Fruit fly (Drosophila melanogaster) whole organism, embryonic: Measurements from ENCODE around the gene Kah.

Source experiments
- Bteb2 ChIP-seq: fragments of 200-800 bp; sonication (Bioruptor generic); optimal IDR thresholded peaks from 2 replicates; lab custom pipeline; 2016; ENCODE audit warnings: missing biosample characterization, missing genetic modification characterization
- CG10366 ChIP-seq: fragments of 200-800 bp; sonication (Bioruptor generic); IDR thresholded peaks from 2 replicates; pipeline ENCODE4 v1.3.6; 2022; ENCODE audit warnings: missing biosample characterization, missing genetic modification characterization
- CG10654 ChIP-seq: fragments of 200-800 bp; sonication (Bioruptor generic); optimal IDR thresholded peaks from 2 replicates; lab custom pipeline; 2016; ENCODE audit warnings: missing biosample characterization, missing genetic modification characterization
- CG11247 ChIP-seq: fragments of 200-800 bp; sonication (Bioruptor generic); IDR thresholded peaks from 2 replicates; pipeline ENCODE4 v1.3.6; 2022; ENCODE audit warnings: missing biosample characterization, missing genetic modification characterization
- CG11504 ChIP-seq: fragments of 200-800 bp; sonication (Bioruptor generic); optimal IDR thresholded peaks from 3 replicates; lab custom pipeline; 2019; ENCODE audit warnings: missing biosample characterization, mild to moderate bottlenecking, missing genetic modification characterization, moderate library complexity
- CG14441 ChIP-seq: fragments of 200-800 bp; sonication (Bioruptor generic); IDR thresholded peaks from 2 replicates; pipeline ENCODE4 v1.3.6; 2022; ENCODE audit warnings: missing biosample characterization, missing genetic modification characterization
- CG15601 ChIP-seq: fragments of 200-800 bp; sonication (Bioruptor generic); optimal IDR thresholded peaks from 3 replicates; lab custom pipeline; 2019; ENCODE audit warnings: missing biosample characterization, mild to moderate bottlenecking, missing genetic modification characterization, moderate library complexity
- CG17328 ChIP-seq: fragments of 200-800 bp; sonication (Bioruptor generic); IDR thresholded peaks from 2 replicates; pipeline ENCODE4 v1.3.6; 2022; ENCODE audit warnings: missing biosample characterization, missing genetic modification characterization
- CG17568 ChIP-seq: fragments of 200-800 bp; sonication (Bioruptor generic); optimal IDR thresholded peaks from 2 replicates; lab custom pipeline; 2018; ENCODE audit warnings: missing biosample characterization, mild to moderate bottlenecking, missing genetic modification characterization, moderate library complexity
- CG18619 ChIP-seq: fragments of 200-800 bp; sonication (Bioruptor generic); optimal IDR thresholded peaks from 3 replicates; lab custom pipeline; 2017; ENCODE audit warnings: missing biosample characterization, mild to moderate bottlenecking, missing genetic modification characterization
- CG32532 ChIP-seq: fragments of 200-800 bp; sonication (Bioruptor generic); IDR thresholded peaks from 2 replicates; pipeline ENCODE4 v1.3.6; 2022; ENCODE audit warnings: missing biosample characterization, missing genetic modification characterization
- CG42726 ChIP-seq: fragments of 200-800 bp; sonication (Bioruptor generic); IDR thresholded peaks from 2 replicates; pipeline ENCODE4 v1.3.6; 2022; ENCODE audit warnings: missing biosample characterization, missing genetic modification characterization; ENCODE audit not compliant: partially characterized antibody
- CG4328 ChIP-seq: fragments of 200-800 bp; sonication (Bioruptor generic); optimal IDR thresholded peaks from 3 replicates; lab custom pipeline; 2017; ENCODE audit warnings: missing biosample characterization, missing genetic modification reagents, missing genetic modification characterization
- CG4404 ChIP-seq: fragments of 200-800 bp; sonication (Bioruptor generic); IDR thresholded peaks from 2 replicates; pipeline ENCODE4 v1.3.6; 2022; ENCODE audit warnings: missing biosample characterization, missing genetic modification characterization
- CG4424 ChIP-seq: fragments of 200-800 bp; sonication (Bioruptor generic); optimal IDR thresholded peaks from 3 replicates; lab custom pipeline; 2016; ENCODE audit warnings: missing biosample characterization, missing genetic modification characterization
- CG4820 ChIP-seq: fragments of 200-800 bp; sonication (Bioruptor generic); optimal IDR thresholded peaks from 3 replicates; lab custom pipeline; 2016; ENCODE audit warnings: missing biosample characterization, missing genetic modification characterization
- CG7556 ChIP-seq: fragments of 200-800 bp; sonication (Bioruptor generic); optimal IDR thresholded peaks from 2 replicates; lab custom pipeline; 2017; ENCODE audit warnings: missing biosample characterization, mild to moderate bottlenecking, missing genetic modification characterization
- CG8281 ChIP-seq: fragments of 200-800 bp; sonication (Bioruptor generic); optimal IDR thresholded peaks from 2 replicates; lab custom pipeline; 2018; ENCODE audit warnings: missing biosample characterization, mild to moderate bottlenecking, missing genetic modification characterization, moderate library complexity
- CG8478 ChIP-seq: fragments of >200 bp; optimal IDR thresholded peaks from 2 replicates; lab custom pipeline; 2018
- CTCF ChIP-seq: fragments of 200-800 bp; sonication (Bioruptor generic); optimal IDR thresholded peaks from 2 replicates; lab custom pipeline; 2017; ENCODE audit warnings: missing biosample characterization, mild to moderate bottlenecking, missing genetic modification characterization, moderate library complexity
- Dbx ChIP-seq: fragments of 200-800 bp; sonication (Bioruptor generic); IDR thresholded peaks from 3 replicates; pipeline ENCODE4 v1.3.6; 2022; ENCODE audit warnings: missing biosample characterization, missing genetic modification characterization
- Doc3 ChIP-seq: fragments of 200-800 bp; sonication (Bioruptor generic); IDR thresholded peaks from 3 replicates; pipeline ENCODE4 v1.3.6; 2022; ENCODE audit warnings: missing biosample characterization, missing genetic modification characterization; ENCODE audit not compliant: partially characterized antibody
- Ets97D ChIP-seq: fragments of 200-800 bp; sonication (Bioruptor generic); optimal IDR thresholded peaks from 3 replicates; lab custom pipeline; 2016; ENCODE audit warnings: missing biosample characterization, missing genetic modification characterization
- Fer3 ChIP-seq: fragments of 200-800 bp; sonication (Bioruptor generic); optimal IDR thresholded peaks from 2 replicates; lab custom pipeline; 2018; ENCODE audit warnings: missing biosample characterization, mild to moderate bottlenecking, missing genetic modification characterization, moderate library complexity
- GATAe ChIP-seq: fragments of 200-800 bp; sonication (Bioruptor generic); conservative IDR thresholded peaks from 2 replicates; pipeline ENCODE4 v1.3.6; 2022; ENCODE audit warnings: missing biosample characterization, missing genetic modification characterization
- HLHmδ ChIP-seq: fragments of 200-800 bp; sonication (Bioruptor generic); optimal IDR thresholded peaks from 2 replicates; lab custom pipeline; 2018; ENCODE audit warnings: missing biosample characterization, mild to moderate bottlenecking, missing genetic modification characterization, moderate library complexity
- Hr51 ChIP-seq, 2 experiments: fragments of 200-800 bp; sonication (Bioruptor generic); optimal IDR thresholded peaks; 2 replicates in 1 of 2; 3 replicates in 1 of 2; lab custom pipeline; 2016 to 2018; ENCODE audit warnings: missing biosample characterization in 2 of 2, missing genetic modification characterization in 2 of 2, mild to moderate bottlenecking in 1 of 2, moderate library complexity in 1 of 2
- Med ChIP-seq: fragments of 200-800 bp; sonication (Bioruptor generic); peaks from one replicate; lab custom pipeline; 2016; ENCODE audit warnings: missing biosample characterization, missing genetic modification characterization, mild to moderate bottlenecking, inconsistent platforms, moderate library complexity
- NC2α ChIP-seq: fragments of 200-800 bp; sonication (Bioruptor generic); optimal IDR thresholded peaks from 2 replicates; lab custom pipeline; 2016; ENCODE audit warnings: missing biosample characterization, missing genetic modification characterization
- Opbp ChIP-seq: fragments of 200-800 bp; sonication (Bioruptor generic); IDR thresholded peaks from 3 replicates; pipeline ENCODE4 v1.3.6; 2022; ENCODE audit warnings: missing biosample characterization, missing genetic modification characterization; ENCODE audit not compliant: partially characterized antibody
- Ptx1 ChIP-seq: fragments of 200-800 bp; sonication (Bioruptor generic); IDR thresholded peaks from 2 replicates; pipeline ENCODE4 v1.3.6; 2022; ENCODE audit warnings: missing biosample characterization, missing genetic modification characterization
- Side ChIP-seq: fragments of 200-800 bp; sonication (Bioruptor generic); optimal IDR thresholded peaks from 2 replicates; lab custom pipeline; 2016; ENCODE audit warnings: missing biosample characterization, missing genetic modification characterization
- Stat92E ChIP-seq, 3 experiments: fragments of >200 bp in 2 of 3; fragments of 200-800 bp in 1 of 3; sonication (Bioruptor generic) in 1 of 3; optimal IDR thresholded peaks; 2 replicates each; lab custom pipeline; 2017 to 2019; ENCODE audit warnings: missing biosample characterization in 3 of 3, missing genetic modification characterization in 3 of 3, mild to moderate bottlenecking in 1 of 3, moderate library complexity in 1 of 3
- bcd ChIP-seq: fragments of 200-800 bp; sonication (Bioruptor generic); optimal IDR thresholded peaks from 2 replicates; lab custom pipeline; 2017; ENCODE audit warnings: missing biosample characterization, mild to moderate bottlenecking, missing genetic modification characterization
- br ChIP-seq: fragments of >200 bp; optimal IDR thresholded peaks from 2 replicates; lab custom pipeline; 2017
- cato ChIP-seq: fragments of 200-800 bp; sonication (Bioruptor generic); optimal IDR thresholded peaks from 2 replicates; lab custom pipeline; 2016; ENCODE audit warnings: missing biosample characterization, missing genetic modification characterization, borderline replicate concordance
- caup ChIP-seq: fragments of 200-800 bp; sonication (Bioruptor generic); optimal IDR thresholded peaks from 3 replicates; lab custom pipeline; 2017; ENCODE audit warnings: missing biosample characterization, mild to moderate bottlenecking, missing genetic modification characterization, moderate library complexity; ENCODE audit not compliant: severe bottlenecking
- ci ChIP-seq: fragments of 200-800 bp; sonication (Bioruptor generic); IDR thresholded peaks from 3 replicates; pipeline ENCODE4 v1.3.6; 2022; ENCODE audit warnings: missing biosample characterization, missing genetic modification characterization
- crol ChIP-seq: fragments of 200-800 bp; sonication (Bioruptor generic); IDR thresholded peaks from 2 replicates; pipeline ENCODE4 v1.3.6; 2022; ENCODE audit warnings: missing biosample characterization, missing genetic modification characterization
- ems ChIP-seq: fragments of 200-800 bp; sonication (Bioruptor generic); optimal IDR thresholded peaks from 3 replicates; lab custom pipeline; 2016; ENCODE audit warnings: missing biosample characterization, missing genetic modification characterization
- gce ChIP-seq: fragments of 200-800 bp; sonication (Bioruptor generic); IDR thresholded peaks from 3 replicates; pipeline ENCODE4 v1.3.6; 2022; ENCODE audit warnings: missing biosample characterization, missing genetic modification characterization
- hth ChIP-seq: fragments of >200 bp; optimal IDR thresholded peaks from 2 replicates; lab custom pipeline; 2017; ENCODE audit warnings: inconsistent platforms
- nau ChIP-seq: fragments of 200-800 bp; sonication (Bioruptor generic); optimal IDR thresholded peaks from 3 replicates; lab custom pipeline; 2017; ENCODE audit warnings: missing biosample characterization, mild to moderate bottlenecking, missing genetic modification characterization, missing genetic modification reagents
- psq ChIP-seq: fragments of 200-800 bp; sonication (Bioruptor generic); optimal IDR thresholded peaks from 2 replicates; lab custom pipeline; 2017; ENCODE audit warnings: missing biosample characterization, missing genetic modification characterization
- run ChIP-seq: fragments of 200-800 bp; sonication (Bioruptor generic); optimal IDR thresholded peaks from 3 replicates; lab custom pipeline; 2018; ENCODE audit warnings: missing biosample characterization, mild to moderate bottlenecking, missing genetic modification characterization
- scrt ChIP-seq: fragments of 200-800 bp; sonication (Bioruptor generic); optimal IDR thresholded peaks from 2 replicates; lab custom pipeline; 2018; ENCODE audit warnings: missing biosample characterization, mild to moderate bottlenecking, missing genetic modification characterization, moderate library complexity
- slbo ChIP-seq: fragments of 200-800 bp; sonication (Bioruptor generic); IDR thresholded peaks from 2 replicates; pipeline ENCODE4 v1.3.6; 2022; ENCODE audit warnings: missing biosample characterization, missing genetic modification characterization
- sqz ChIP-seq: fragments of 200-800 bp; sonication (Bioruptor generic); optimal IDR thresholded peaks from 3 replicates; lab custom pipeline; 2018; ENCODE audit warnings: missing biosample characterization, mild to moderate bottlenecking, missing genetic modification characterization
- sug ChIP-seq: fragments of 200-800 bp; optimal IDR thresholded peaks from 2 replicates; lab custom pipeline; 2019; ENCODE audit warnings: missing biosample characterization, mild to moderate bottlenecking, missing genetic modification characterization, moderate library complexity
- trem ChIP-seq: fragments of 200-800 bp; optimal IDR thresholded peaks from 3 replicates; lab custom pipeline; 2019; ENCODE audit warnings: missing biosample characterization, mild to moderate bottlenecking, missing genetic modification characterization, moderate library complexity
- ttk ChIP-seq: fragments of 200-800 bp; sonication (Bioruptor generic); IDR thresholded peaks from 2 replicates; pipeline ENCODE4 v2.1.2; 2022; ENCODE audit warnings: missing biosample characterization, missing genetic modification characterization

The Kah gene

dm6 chr3L:563002-563627 is 26.0 kb downstream of the Kah start (continued):
- peak in 1 of 2 experiments; percentile 76 for TF ChIP-seq Hr51 (GFP tag; optimal IDR thresholded peaks at IDR 0.05; lab: Kevin White, UChicago)
- no peak for TF ChIP-seq Dbx (GFP tag; lab: Robert Waterston, UW)
- no peak for TF ChIP-seq CG42726 (GFP tag; lab: Robert Waterston, UW)
- TF ChIP-seq CG10654 (GFP tag; lab: Kevin White, UChicago): peak; percentile 28
- peak; percentile 68 for TF ChIP-seq CG14441 (GFP tag; lab: Robert Waterston, UW)
- peak; percentile 77 for TF ChIP-seq Ptx1 (GFP tag; lab: Robert Waterston, UW)
- TF ChIP-seq CG10366 (GFP tag; lab: Robert Waterston, UW): peak; percentile 42; the same call in 1 of the 2 replicates
- no peak for TF ChIP-seq CG4404 (GFP tag; lab: Robert Waterston, UW)
- peak; percentile 50 for TF ChIP-seq bcd (GFP tag; lab: Kevin White, UChicago)
- TF ChIP-seq br: no peak
- TF ChIP-seq ttk (GFP tag; lab: Robert Waterston, UW): peak; percentile 72
- peak; percentile 12 for TF ChIP-seq ems
- TF ChIP-seq CG11504: peak; percentile 76
- TF ChIP-seq CG17568: peak; percentile 63
- TF ChIP-seq GATAe (GFP tag; lab: Robert Waterston, UW): no peak
- TF ChIP-seq cato (GFP tag; lab: Kevin White, UChicago): peak; percentile 21
- no peak for TF ChIP-seq Ets97D (GFP tag; lab: Kevin White, UChicago)
- TF ChIP-seq Stat92E (GFP tag; optimal IDR thresholded peaks at IDR 0.05; lab: Kevin White, UChicago): no peak
- no peak for TF ChIP-seq NC2α (GFP tag; lab: Kevin White, UChicago)
- peak; percentile 7 for TF ChIP-seq Bteb2 (GFP tag; lab: Kevin White, UChicago)
- peak; percentile 95 for TF ChIP-seq Med (GFP tag; lab: Kevin White, UChicago)
- TF ChIP-seq slbo (GFP tag; lab: Robert Waterston, UW): peak; percentile 57
- TF ChIP-seq nau (GFP tag; lab: Kevin White, UChicago): no peak
- TF ChIP-seq psq (GFP tag; lab: Kevin White, UChicago): no peak
- TF ChIP-seq hth (lab: Kevin White, UChicago): no peak
- TF ChIP-seq Opbp (GFP tag; lab: Robert Waterston, UW): no peak
- TF ChIP-seq Fer3 (tag; lab: Kevin White, UChicago): peak; percentile 52
- no peak for TF ChIP-seq CG8478
- no peak for TF ChIP-seq HLHmδ (GFP tag; lab: Kevin White, UChicago)
- peak; percentile 28 for TF ChIP-seq CG18619 (GFP tag; lab: Kevin White, UChicago)
- TF ChIP-seq CG4424 (GFP tag; lab: Kevin White, UChicago): peak; percentile 73
- TF ChIP-seq sqz: peak; percentile 4
- TF ChIP-seq CG7556: peak; percentile 48
- no peak for TF ChIP-seq sug (tag; lab: Kevin White, UChicago)
- TF ChIP-seq run (tag; lab: Kevin White, UChicago): peak; percentile 58
- TF ChIP-seq CG15601: peak; percentile 38
- TF ChIP-seq CG32532 (GFP tag; lab: Robert Waterston, UW): peak; percentile 76
- TF ChIP-seq CG17328 (GFP tag; lab: Robert Waterston, UW): peak; percentile 81
- peak; percentile 90 for TF ChIP-seq ci (GFP tag; lab: Robert Waterston, UW)
- peak; percentile 64 for TF ChIP-seq Side (GFP tag; lab: Kevin White, UChicago)
- TF ChIP-seq CG4820 (GFP tag; lab: Kevin White, UChicago): peak; percentile 31
- TF ChIP-seq CG11247 (GFP tag; lab: Robert Waterston, UW): no peak
- TF ChIP-seq scrt (GFP tag; lab: Kevin White, UChicago): peak; percentile 21
- TF ChIP-seq Doc3 (GFP tag; lab: Robert Waterston, UW): no peak
- TF ChIP-seq CG4328 (GFP tag; lab: Kevin White, UChicago): no peak
- TF ChIP-seq caup: peak; percentile 61
- TF ChIP-seq trem (tag; lab: Kevin White, UChicago): no peak
- TF ChIP-seq crol (GFP tag; lab: Robert Waterston, UW): 0 out of 2 replicates have a peak, but pooled peaks have one; percentile 19
- TF ChIP-seq gce (GFP tag; lab: Robert Waterston, UW): peak; percentile 74; the same call in 1 of the 3 replicates
- TF ChIP-seq CTCF (GFP tag; lab: Kevin White, UChicago): peak; percentile 41
- TF ChIP-seq CG8281 (tag; lab: Kevin White, UChicago): peak; percentile 13
